Worm (Caenorhabditis elegans) whole organism, early embryonic: ENCODE measurements around the gene seu-1.

Source experiments
- B0310.2 ChIP-seq: sonication (generic microtip); optimal IDR thresholded peaks from 2 replicates; lab custom pipeline; 2016; ENCODE audit warnings: mild to moderate bottlenecking, missing genetic modification characterization, missing compliant biosample characterization
- ama-1 ChIP-seq: fragments of 150-350 bp; optimal IDR thresholded peaks from 2 replicates; lab custom pipeline; 2014
- ceh-13 ChIP-seq: fragments of 200-800 bp; sonication (Bioruptor generic); optimal IDR thresholded peaks from 2 replicates; lab custom pipeline; 2018; ENCODE audit warnings: mild to moderate bottlenecking, missing genetic modification characterization, missing compliant biosample characterization
- ceh-36 ChIP-seq: sonication (generic microtip); optimal IDR thresholded peaks from 2 replicates; lab custom pipeline; 2016; ENCODE audit warnings: missing genetic modification characterization, inconsistent platforms, missing compliant biosample characterization
- ets-7 ChIP-seq: sonication (generic microtip); optimal IDR thresholded peaks from 2 replicates; lab custom pipeline; 2016; ENCODE audit warnings: missing genotype, missing genetic modification characterization, missing compliant biosample characterization
- flt-1 ChIP-seq: fragments of 200-800 bp; sonication (Bioruptor generic); IDR thresholded peaks from 2 replicates; pipeline ENCODE4 v1.3.6; 2022; ENCODE audit warnings: missing genetic modification characterization, missing compliant biosample characterization
- hmbx-1 ChIP-seq: sonication (generic microtip); optimal IDR thresholded peaks from 2 replicates; lab custom pipeline; 2016; ENCODE audit warnings: mild to moderate bottlenecking, missing genetic modification characterization, missing compliant biosample characterization
- hnd-1 ChIP-seq: sonication (generic microtip); optimal IDR thresholded peaks from 2 replicates; lab custom pipeline; 2016; ENCODE audit warnings: missing genetic modification characterization, missing compliant biosample characterization
- pes-1 ChIP-seq: fragments of 200-800 bp; sonication (Bioruptor generic); IDR thresholded peaks from 2 replicates; pipeline ENCODE4 v1.3.6; 2022; ENCODE audit warnings: missing genetic modification reagents, missing genetic modification characterization, missing compliant biosample characterization
- sea-1 ChIP-seq: fragments of 200-800 bp; sonication (Bioruptor generic); conservative IDR thresholded peaks from 2 replicates; pipeline ENCODE4 v1.3.6; 2022; ENCODE audit warnings: missing genetic modification characterization, missing compliant biosample characterization
- tbx-11 ChIP-seq: fragments of 200-800 bp; sonication (Bioruptor generic); IDR thresholded peaks from 2 replicates; pipeline ENCODE4 v1.3.6; 2022; ENCODE audit warnings: missing genetic modification characterization, missing compliant biosample characterization
- tbx-37 ChIP-seq: fragments of 200-800 bp; sonication (Bioruptor generic); conservative IDR thresholded peaks from 2 replicates; pipeline ENCODE4 v1.3.6; 2022; ENCODE audit warnings: missing genetic modification reagents, missing genetic modification characterization, missing compliant biosample characterization

- TF ChIP-seq flt-1 (GFP tag; lab: Robert Waterston, UW) = no peak
- TF ChIP-seq hmbx-1 (tag; lab: Kevin White, UChicago) = no peak
- TF ChIP-seq sea-1 (GFP tag; lab: Robert Waterston, UW) = no peak
- no peak for TF ChIP-seq tbx-11 (GFP tag; lab: Robert Waterston, UW)
- no peak for TF ChIP-seq ama-1
- no peak for TF ChIP-seq ceh-36 (tag; lab: Kevin White, UChicago)
- TF ChIP-seq tbx-37 = no peak
- no peak for TF ChIP-seq pes-1 (GFP tag; lab: Robert Waterston, UW)
- no peak for TF ChIP-seq hnd-1 (tag; lab: Kevin White, UChicago)
- no peak for TF ChIP-seq B0310.2 (tag; lab: Kevin White, UChicago)
- no peak for TF ChIP-seq ets-7
- TF ChIP-seq ceh-13 (GFP tag; lab: Kevin White, UChicago) = no peak
Measured at ce11 chrIV:6290741-6291140, 38.7 kb upstream of the seu-1 start, which contains the start of gene srv-24.
